Worm (Caenorhabditis elegans) whole organism, early embryonic: ENCODE measurements around the gene C44B7.5.

ENCODE experiments used
- F13C5.2 ChIP-seq: sonication (generic microtip); optimal IDR thresholded peaks from 2 replicates; lab custom pipeline; 2017; ENCODE audit warnings: mild to moderate bottlenecking, missing genetic modification characterization, inconsistent platforms, missing compliant biosample characterization
- ets-7 ChIP-seq: sonication (generic microtip); optimal IDR thresholded peaks from 2 replicates; lab custom pipeline; 2016; ENCODE audit warnings: missing genotype, missing genetic modification characterization, missing compliant biosample characterization
- tra-4 ChIP-seq: sonication (generic microtip); optimal IDR thresholded peaks from 2 replicates; lab custom pipeline; 2017; ENCODE audit warnings: missing genetic modification characterization, missing compliant biosample characterization

ce11 chrII:6842651-6843118 lies 29.7 kb downstream of the C44B7.5 start:
- no peak for TF ChIP-seq tra-4 (tag; lab: Kevin White, UChicago)
- no peak for TF ChIP-seq ets-7 (tag; lab: Kevin White, UChicago)
- no peak for TF ChIP-seq F13C5.2 (tag; lab: Kevin White, UChicago)
